Worm (Caenorhabditis elegans) whole organism, L2 larva: ENCODE data around the gene srd-34.

ENCODE experiments used
- R02D3.7 ChIP-seq: fragments of 150-350 bp; optimal IDR thresholded peaks from 2 replicates; lab custom pipeline; 2014; ENCODE audit warnings: missing biosample characterization, missing genetic modification characterization
- Y55F3AM.14 ChIP-seq: fragments of 200-800 bp; sonication (Bioruptor generic); optimal IDR thresholded peaks from 2 replicates; lab custom pipeline; 2018; ENCODE audit warnings: mild to moderate bottlenecking, missing genetic modification characterization, missing compliant biosample characterization
- alr-1 ChIP-seq: fragments of 150-350 bp; optimal IDR thresholded peaks from 2 replicates; lab custom pipeline; 2014; ENCODE audit warnings: missing biosample characterization, missing genetic modification characterization
- aly-2 ChIP-seq: fragments of 150-350 bp; optimal IDR thresholded peaks from 2 replicates; lab custom pipeline; 2014; ENCODE audit warnings: missing biosample characterization, missing genetic modification characterization
- ceh-82 ChIP-seq: fragments of 150-350 bp; optimal IDR thresholded peaks from 2 replicates; lab custom pipeline; 2014; ENCODE audit warnings: missing biosample characterization, missing genetic modification characterization
- crh-2 ChIP-seq: sonication (generic microtip); optimal IDR thresholded peaks from 2 replicates; lab custom pipeline; 2017; ENCODE audit warnings: missing biosample characterization, missing genetic modification characterization
- dmd-4 ChIP-seq: sonication (generic microtip); optimal IDR thresholded peaks from 2 replicates; lab custom pipeline; 2017; ENCODE audit warnings: missing biosample characterization, missing genetic modification characterization
- egl-27 ChIP-seq: sonication (generic microtip); optimal IDR thresholded peaks from 3 replicates; lab custom pipeline; 2017; ENCODE audit warnings: missing biosample characterization, missing genetic modification reagents, missing genetic modification characterization
- elt-1 ChIP-seq: fragments of 150-350 bp; optimal IDR thresholded peaks from 2 replicates; lab custom pipeline; 2014; ENCODE audit warnings: missing biosample characterization, missing genetic modification characterization
- elt-3 ChIP-seq: sonication (generic microtip); optimal IDR thresholded peaks from 2 replicates; lab custom pipeline; 2017; ENCODE audit warnings: missing biosample characterization, missing genetic modification characterization
- gmeb-1 ChIP-seq: fragments of 150-350 bp; optimal IDR thresholded peaks from 2 replicates; lab custom pipeline; 2014; ENCODE audit warnings: missing biosample characterization, missing genetic modification characterization
- lin-11 ChIP-seq: fragments of 150-350 bp; sonication (generic microtip); optimal IDR thresholded peaks from 2 replicates; lab custom pipeline; 2014; ENCODE audit warnings: missing biosample characterization, missing genetic modification characterization, inconsistent platforms, mixed read lengths
- lin-13 ChIP-seq: fragments of 150-350 bp; optimal IDR thresholded peaks from 2 replicates; lab custom pipeline; 2014; ENCODE audit warnings: missing biosample characterization, missing genetic modification reagents, missing genetic modification characterization
- lin-39 ChIP-seq: fragments of 150-350 bp; optimal IDR thresholded peaks from 2 replicates; lab custom pipeline; 2014; ENCODE audit warnings: missing biosample characterization, missing genetic modification reagents, missing genetic modification characterization
- mab-5 ChIP-seq: fragments of 150-350 bp; optimal IDR thresholded peaks from 2 replicates; lab custom pipeline; 2014; ENCODE audit warnings: missing biosample characterization, missing genetic modification characterization
- mbf-1 ChIP-seq: sonication (generic microtip); optimal IDR thresholded peaks from 2 replicates; lab custom pipeline; 2017; ENCODE audit warnings: missing biosample characterization, missing genetic modification characterization
- mdl-1 ChIP-seq, 2 experiments: fragments of 150-350 bp in 1 of 2; sonication (generic microtip) in 1 of 2; optimal IDR thresholded peaks; 2 replicates each; lab custom pipeline; 2017; ENCODE audit warnings: missing biosample characterization in 2 of 2, missing genetic modification characterization in 2 of 2
- nhr-10 ChIP-seq: sonication (generic microtip); optimal IDR thresholded peaks from 2 replicates; lab custom pipeline; 2017; ENCODE audit warnings: missing biosample characterization, missing genetic modification characterization
- nhr-11 ChIP-seq: fragments of 150-350 bp; optimal IDR thresholded peaks from 2 replicates; lab custom pipeline; 2014; ENCODE audit warnings: missing biosample characterization, missing genetic modification characterization
- nhr-129 ChIP-seq: fragments of 150-350 bp; optimal IDR thresholded peaks from 2 replicates; lab custom pipeline; 2014; ENCODE audit warnings: missing biosample characterization, missing genetic modification characterization
- nhr-21 ChIP-seq: fragments of 150-350 bp; optimal IDR thresholded peaks from 2 replicates; lab custom pipeline; 2014; ENCODE audit warnings: missing biosample characterization, missing genetic modification characterization
- nhr-23 ChIP-seq: fragments of 150-350 bp; optimal IDR thresholded peaks from 2 replicates; lab custom pipeline; 2014; ENCODE audit warnings: missing biosample characterization, missing genetic modification reagents, missing genetic modification characterization
- nhr-237 ChIP-seq: fragments of 150-350 bp; optimal IDR thresholded peaks from 2 replicates; lab custom pipeline; 2014; ENCODE audit warnings: missing biosample characterization, missing genetic modification characterization
- nhr-6 ChIP-seq: fragments of 150-350 bp; optimal IDR thresholded peaks from 2 replicates; lab custom pipeline; 2014; ENCODE audit warnings: missing biosample characterization, missing genetic modification characterization
- peb-1 ChIP-seq: fragments of 150-350 bp; optimal IDR thresholded peaks from 2 replicates; lab custom pipeline; 2014; ENCODE audit warnings: missing biosample characterization, missing genetic modification characterization
- sem-4 ChIP-seq: fragments of 150-350 bp; optimal IDR thresholded peaks from 2 replicates; lab custom pipeline; 2014; ENCODE audit warnings: missing biosample characterization, missing genetic modification reagents, missing genetic modification characterization
- skn-1 ChIP-seq: sonication (generic microtip); optimal IDR thresholded peaks from 2 replicates; lab custom pipeline; 2017; ENCODE audit warnings: missing biosample characterization, missing genetic modification characterization
- sma-3 ChIP-seq: sonication (generic microtip); optimal IDR thresholded peaks from 2 replicates; lab custom pipeline; 2016; ENCODE audit warnings: missing genetic modification reagents, missing genetic modification characterization, missing compliant biosample characterization
- sma-9 ChIP-seq, 2 experiments: fragments of 150-350 bp in 1 of 2; sonication (generic microtip) in 1 of 2; optimal IDR thresholded peaks; 2 replicates each; lab custom pipeline; 2014 to 2016; ENCODE audit warnings: missing genetic modification characterization in 2 of 2, mild to moderate bottlenecking in 1 of 2, missing biosample characterization in 1 of 2, missing compliant biosample characterization in 1 of 2, missing genetic modification reagents in 1 of 2, moderate library complexity in 1 of 2
- unc-55 ChIP-seq: fragments of 150-350 bp; sonication (generic microtip); optimal IDR thresholded peaks from 3 replicates; lab custom pipeline; 2014; ENCODE audit warnings: missing biosample characterization, missing genetic modification reagents, missing genetic modification characterization
- unc-62 ChIP-seq: fragments of 150-350 bp; optimal IDR thresholded peaks from 2 replicates; lab custom pipeline; 2014; ENCODE audit warnings: missing biosample characterization, missing genetic modification reagents, missing genetic modification characterization
- zag-1 ChIP-seq: fragments of 150-350 bp; optimal IDR thresholded peaks from 2 replicates; lab custom pipeline; 2014; ENCODE audit warnings: missing biosample characterization, missing genetic modification characterization
- ztf-1 ChIP-seq: fragments of 200-800 bp; sonication (Bioruptor generic); conservative IDR thresholded peaks from 2 replicates; pipeline ENCODE4 v1.3.6; 2022; ENCODE audit warnings: missing genetic modification characterization, missing compliant biosample characterization
- ztf-11 ChIP-seq: sonication (generic microtip); optimal IDR thresholded peaks from 2 replicates; lab custom pipeline; 2017; ENCODE audit warnings: missing biosample characterization, missing genetic modification characterization
- ztf-4 ChIP-seq: fragments of 150-350 bp; optimal IDR thresholded peaks from 2 replicates; lab custom pipeline; 2014; ENCODE audit warnings: missing biosample characterization, missing genetic modification characterization

The srd-34 gene

ce11 chrV:10576319-10576718 is 27.4 kb upstream of the srd-34 start, which contains the start of gene vps-54:
Gene vps-54, minus strand, starts transcription at chrV:10576419.
- no peak for TF ChIP-seq nhr-129
- no peak for TF ChIP-seq nhr-21 (tag; lab: Kevin White, UChicago)
- no peak for TF ChIP-seq gmeb-1
- no peak for TF ChIP-seq unc-62 (GFP tag; lab: Kevin White, UChicago)
- no peak for TF ChIP-seq sma-9 (GFP tag; optimal IDR thresholded peaks at IDR 0.05; lab: Kevin White, UChicago)
- no peak for TF ChIP-seq sma-9 (tag; optimal IDR thresholded peaks at IDR 0.05; lab: Kevin White, UChicago)
- no peak for TF ChIP-seq lin-11 (tag; lab: Kevin White, UChicago)
- TF ChIP-seq dmd-4 = no peak
- no peak for TF ChIP-seq nhr-237 (tag; lab: Kevin White, UChicago)
- TF ChIP-seq nhr-11 (tag; lab: Kevin White, UChicago) = no peak
- no peak for TF ChIP-seq lin-39 (tag; lab: Kevin White, UChicago)
- TF ChIP-seq crh-2 (tag; lab: Kevin White, UChicago) = no peak
- TF ChIP-seq mdl-1 (tag; optimal IDR thresholded peaks at IDR 0.05; lab: Kevin White, UChicago) = no peak
- no peak for TF ChIP-seq sem-4 (tag; lab: Kevin White, UChicago)
- no peak for TF ChIP-seq unc-55 (GFP tag; lab: Kevin White, UChicago)
- no peak for TF ChIP-seq peb-1 (tag; lab: Kevin White, UChicago)
- TF ChIP-seq nhr-23 = no peak
- no peak for TF ChIP-seq ceh-82

- no peak for TF ChIP-seq gmeb-1
- no peak for TF ChIP-seq elt-1 (tag; lab: Kevin White, UChicago)
- no peak for TF ChIP-seq mbf-1 (tag; lab: Kevin White, UChicago)
- TF ChIP-seq nhr-21 (tag; lab: Kevin White, UChicago) = no peak
- TF ChIP-seq nhr-10 = no peak
- TF ChIP-seq zag-1 (tag; lab: Kevin White, UChicago) = no peak
Observed at ce11 chrV:10574197-10574596, 25.3 kb upstream of the srd-34 start.

DNA sequence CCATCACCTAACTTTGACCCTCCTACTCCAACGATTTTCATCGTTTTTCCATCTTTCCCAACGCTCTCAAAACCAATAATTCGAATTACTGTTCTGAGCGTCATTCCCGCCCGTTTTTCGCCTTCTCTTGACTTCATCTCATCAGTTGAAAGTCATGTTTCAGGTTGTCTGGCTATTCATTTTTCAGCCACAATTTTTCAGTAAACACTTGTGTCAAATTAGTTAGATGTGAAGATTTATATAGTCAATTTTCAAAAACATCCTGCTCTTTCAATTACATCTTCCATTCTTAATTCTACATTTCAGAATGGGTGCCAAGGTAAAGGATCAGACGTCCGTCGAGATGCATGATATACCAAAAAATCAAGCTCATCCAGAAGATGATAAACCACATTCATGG is 23.7 kb upstream of the srd-34 start, which contains the start of gene del-6:
Gene del-6, plus strand, starts transcription at position 301 of the 400 bp plus-strand sequence.
- TF ChIP-seq nhr-21 (tag; lab: Kevin White, UChicago) (no peak), ztf-11 (no peak), R02D3.7 (tag; lab: Kevin White, UChicago) (no peak), mab-5 (tag; lab: Kevin White, UChicago) (no peak)

DNA sequence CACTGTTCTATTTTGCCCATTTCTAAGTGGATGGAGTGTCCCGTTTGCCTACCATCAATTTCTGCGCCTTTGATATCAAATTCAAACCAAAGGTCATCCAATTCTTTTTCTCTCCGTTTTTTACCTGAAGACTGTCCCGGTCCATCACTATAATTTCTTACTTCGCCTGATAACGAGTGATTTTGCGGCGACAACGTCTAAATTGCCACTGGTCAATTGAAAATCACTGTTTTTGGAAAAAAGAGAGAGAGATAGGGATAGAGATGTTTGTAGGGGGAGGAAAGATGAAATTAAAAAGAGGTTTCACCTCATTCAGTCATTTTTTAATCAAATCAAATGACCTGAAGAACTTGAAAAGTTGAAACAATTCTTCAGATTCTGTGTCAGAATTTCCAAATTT is 22.6 kb upstream of the srd-34 start:
- TF ChIP-seq sma-3 (GFP tag; lab: Kevin White, UChicago) = peak; percentile 21
- no peak for TF ChIP-seq nhr-10
- TF ChIP-seq sem-4 (tag; lab: Kevin White, UChicago) = no peak
- no peak for TF ChIP-seq aly-2 (tag; lab: Kevin White, UChicago)

DNA sequence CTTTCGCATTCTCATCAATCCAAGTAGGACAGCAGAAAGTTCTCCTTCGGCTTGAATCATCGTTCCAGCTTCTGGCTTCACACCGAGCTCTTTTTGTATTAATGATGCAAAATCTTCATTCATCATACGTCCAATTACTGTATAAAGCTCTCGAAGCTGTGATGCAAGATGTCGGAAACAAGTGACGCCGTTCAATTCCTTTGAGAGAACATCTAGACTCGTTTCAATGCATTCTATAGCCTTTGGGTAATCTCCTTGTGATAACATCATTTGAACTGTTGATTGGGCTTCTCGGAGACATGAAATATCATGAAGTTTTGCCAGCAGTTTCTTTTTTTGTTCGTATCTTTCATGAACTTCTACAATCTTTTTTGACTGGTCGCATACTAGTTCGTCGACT is 19.6 kb upstream of the srd-34 start:
- no peak for TF ChIP-seq alr-1 (tag; lab: Kevin White, UChicago)
- TF ChIP-seq elt-3 = no peak
- TF ChIP-seq nhr-6 (tag; lab: Kevin White, UChicago) = no peak
- TF ChIP-seq egl-27 (tag; lab: Kevin White, UChicago) = no peak
- TF ChIP-seq ceh-82 = no peak
- TF ChIP-seq Y55F3AM.14 (GFP tag; lab: Kevin White, UChicago) = no peak
- no peak for TF ChIP-seq zag-1 (tag; lab: Kevin White, UChicago)
- no peak for TF ChIP-seq nhr-237 (tag; lab: Kevin White, UChicago)
- TF ChIP-seq dmd-4 = no peak
- TF ChIP-seq lin-13 (GFP tag; lab: Kevin White, UChicago) = no peak
- no peak for TF ChIP-seq mdl-1 (tag; optimal IDR thresholded peaks at IDR 0.05; lab: Kevin White, UChicago)
- no peak for TF ChIP-seq ztf-4
- TF ChIP-seq skn-1 = no peak
- no peak for TF ChIP-seq ztf-1 (GFP tag; lab: Robert Waterston, UW)
- no peak for TF ChIP-seq unc-55 (GFP tag; lab: Kevin White, UChicago)
- no peak for TF ChIP-seq ztf-11
